Worm (Caenorhabditis elegans) whole organism, L1 larva: ENCODE results near the gene B0546.4.

ENCODE experiments used
- C04F5.9 ChIP-seq: sonication (generic microtip); optimal IDR thresholded peaks from 2 replicates; lab custom pipeline; 2016; ENCODE audit warnings: missing genetic modification characterization, missing compliant biosample characterization
- F16B12.6 ChIP-seq: fragments of 150-350 bp; optimal IDR thresholded peaks from 2 replicates; lab custom pipeline; 2014; ENCODE audit warnings: missing biosample characterization, missing genetic modification characterization
- Y116A8C.19 ChIP-seq: sonication (generic microtip); optimal IDR thresholded peaks from 2 replicates; lab custom pipeline; 2016; ENCODE audit warnings: missing compliant biosample characterization, missing genetic modification characterization, borderline replicate concordance
- alr-1 ChIP-seq: fragments of 200-800 bp; sonication (Bioruptor generic); optimal IDR thresholded peaks from 2 replicates; lab custom pipeline; 2018; ENCODE audit warnings: borderline replicate concordance, mild to moderate bottlenecking, missing genetic modification characterization, missing compliant biosample characterization
- aly-2 ChIP-seq: fragments of 150-350 bp; optimal IDR thresholded peaks from 2 replicates; lab custom pipeline; 2014; ENCODE audit warnings: missing biosample characterization, missing genetic modification characterization
- ama-1 ChIP-seq: fragments of 150-350 bp; optimal IDR thresholded peaks from 2 replicates; lab custom pipeline; 2014
- ceh-63 ChIP-seq: fragments of 200-800 bp; sonication (Bioruptor generic); optimal IDR thresholded peaks from 2 replicates; lab custom pipeline; 2018; ENCODE audit warnings: mild to moderate bottlenecking, missing genetic modification characterization, missing compliant biosample characterization
- ceh-8 ChIP-seq: fragments of 200-800 bp; sonication (Bioruptor generic); optimal IDR thresholded peaks from 2 replicates; lab custom pipeline; 2018; ENCODE audit warnings: mild to moderate bottlenecking, missing genetic modification characterization, moderate library complexity, missing compliant biosample characterization
- ceh-88 ChIP-seq: fragments of 200-800 bp; sonication (Bioruptor generic); IDR thresholded peaks from 2 replicates; pipeline ENCODE4 v1.3.6; 2022; ENCODE audit warnings: missing genetic modification characterization, missing compliant biosample characterization
- ces-1 ChIP-seq: fragments of 150-350 bp; optimal IDR thresholded peaks from 2 replicates; lab custom pipeline; 2014; ENCODE audit warnings: missing biosample characterization, missing genetic modification reagents, missing genetic modification characterization
- efl-1 ChIP-seq, 4 experiments: fragments of 150-350 bp; optimal IDR thresholded peaks in 3 of 4; peaks in 1 of 4; 1 replicate in 1 of 4; 2 replicates in 3 of 4; lab custom pipeline; 2014; ENCODE audit warnings: missing biosample characterization in 2 of 4, missing genetic modification characterization in 2 of 4, missing genetic modification reagents in 2 of 4
- egl-27 ChIP-seq, 2 experiments: fragments of 150-350 bp in 1 of 2; sonication (generic microtip); optimal IDR thresholded peaks; 3 replicates each; lab custom pipeline; 2017 to 2018; ENCODE audit warnings: missing biosample characterization in 2 of 2, missing genetic modification characterization in 2 of 2, missing genetic modification reagents in 2 of 2
- elt-2 ChIP-seq: sonication (generic microtip); optimal IDR thresholded peaks from 2 replicates; lab custom pipeline; 2016; ENCODE audit warnings: missing genetic modification characterization, mild to moderate bottlenecking, inconsistent platforms, missing compliant biosample characterization, missing genetic modification reagents
- elt-3 ChIP-seq, 6 experiments: fragments of 150-350 bp in 1 of 6; sonication (generic microtip); optimal IDR thresholded peaks; 2 replicates each; lab custom pipeline; 2017 to 2018; ENCODE audit warnings: missing biosample characterization in 6 of 6, missing genetic modification characterization in 6 of 6, inconsistent platforms in 1 of 6
- ets-5 ChIP-seq: fragments of 200-800 bp; sonication (Bioruptor generic); IDR thresholded peaks from 2 replicates; pipeline ENCODE4 v1.3.6; 2022; ENCODE audit warnings: missing genetic modification characterization, missing compliant biosample characterization
- fkh-10 ChIP-seq: sonication (generic microtip); optimal IDR thresholded peaks from 2 replicates; lab custom pipeline; 2017; ENCODE audit warnings: missing biosample characterization, missing genetic modification reagents, missing genetic modification characterization
- fkh-4 ChIP-seq: sonication (generic microtip); optimal IDR thresholded peaks from 2 replicates; lab custom pipeline; 2016; ENCODE audit warnings: missing compliant biosample characterization, missing genetic modification characterization, borderline replicate concordance
- fkh-8 ChIP-seq: sonication (generic microtip); optimal IDR thresholded peaks from 2 replicates; lab custom pipeline; 2016; ENCODE audit warnings: mild to moderate bottlenecking, missing genetic modification characterization, missing compliant biosample characterization
- grh-1 ChIP-seq: fragments of 200-800 bp; sonication (Bioruptor generic); IDR thresholded peaks from 2 replicates; pipeline ENCODE4 v1.3.6; 2022; ENCODE audit warnings: missing genetic modification reagents, missing genetic modification characterization, missing compliant biosample characterization
- hlh-4 ChIP-seq: sonication (generic microtip); optimal IDR thresholded peaks from 2 replicates; lab custom pipeline; 2016; ENCODE audit warnings: mild to moderate bottlenecking, missing genetic modification characterization, missing compliant biosample characterization
- irx-1 ChIP-seq: sonication (generic microtip); optimal IDR thresholded peaks from 2 replicates; lab custom pipeline; 2016; ENCODE audit warnings: missing genetic modification characterization, missing compliant biosample characterization
- jun-1 ChIP-seq: fragments of 150-350 bp; optimal IDR thresholded peaks from 2 replicates; lab custom pipeline; 2014; ENCODE audit warnings: missing biosample characterization, missing genetic modification reagents, missing genetic modification characterization
- lin-14 ChIP-seq: fragments of 200-800 bp; sonication (Bioruptor generic); optimal IDR thresholded peaks from 2 replicates; lab custom pipeline; 2018; ENCODE audit warnings: mild to moderate bottlenecking, missing genetic modification characterization, moderate library complexity, missing compliant biosample characterization
- lin-15B ChIP-seq: fragments of 150-350 bp; sonication (generic microtip); optimal IDR thresholded peaks from 3 replicates; lab custom pipeline; 2014; ENCODE audit warnings: missing biosample characterization, missing genetic modification characterization
- lir-3 ChIP-seq: sonication (generic microtip); optimal IDR thresholded peaks from 2 replicates; lab custom pipeline; 2016; ENCODE audit warnings: mild to moderate bottlenecking, missing genetic modification characterization, moderate library complexity, missing compliant biosample characterization; ENCODE audit not compliant: poor library complexity
- lsy-2 ChIP-seq, 2 experiments: fragments of 150-350 bp; optimal IDR thresholded peaks; 2 replicates each; lab custom pipeline; 2014; ENCODE audit warnings: missing biosample characterization in 2 of 2, missing genetic modification characterization in 2 of 2
- mdl-1 ChIP-seq, 2 experiments: fragments of 150-350 bp; optimal IDR thresholded peaks; 2 replicates each; lab custom pipeline; 2014 to 2017; ENCODE audit warnings: missing biosample characterization in 2 of 2, missing genetic modification characterization in 2 of 2, inconsistent platforms in 1 of 2
- mep-1 ChIP-seq: fragments of 150-350 bp; optimal IDR thresholded peaks from 2 replicates; lab custom pipeline; 2014; ENCODE audit warnings: missing biosample characterization, missing genetic modification characterization
- nhr-11 ChIP-seq: fragments of 150-350 bp; optimal IDR thresholded peaks from 2 replicates; lab custom pipeline; 2014; ENCODE audit warnings: missing biosample characterization, missing genetic modification characterization
- nhr-20 ChIP-seq: sonication (generic microtip); optimal IDR thresholded peaks from 2 replicates; lab custom pipeline; 2016; ENCODE audit warnings: mild to moderate bottlenecking, missing genetic modification characterization, missing compliant biosample characterization
- nhr-28 ChIP-seq: fragments of 150-350 bp; optimal IDR thresholded peaks from 2 replicates; lab custom pipeline; 2014; ENCODE audit warnings: missing biosample characterization, missing genetic modification characterization
- nhr-71 ChIP-seq: sonication (generic microtip); optimal IDR thresholded peaks from 2 replicates; lab custom pipeline; 2016; ENCODE audit warnings: mild to moderate bottlenecking, missing genetic modification characterization, moderate library complexity, missing compliant biosample characterization
- nhr-84 ChIP-seq: sonication (generic microtip); optimal IDR thresholded peaks from 2 replicates; lab custom pipeline; 2017; ENCODE audit warnings: missing biosample characterization, missing genetic modification characterization
- nhr-90 ChIP-seq: sonication (generic microtip); optimal IDR thresholded peaks from 2 replicates; lab custom pipeline; 2016; ENCODE audit warnings: mild to moderate bottlenecking, missing genetic modification characterization, missing compliant biosample characterization; ENCODE audit not compliant: poor library complexity
- pag-3 ChIP-seq: sonication (generic microtip); optimal IDR thresholded peaks from 2 replicates; lab custom pipeline; 2017; ENCODE audit warnings: missing genetic modification characterization, mild to moderate bottlenecking, missing compliant biosample characterization, antibody characterized with exemption, borderline replicate concordance; ENCODE audit not compliant: insufficient read depth
- pax-3 ChIP-seq: fragments of 200-800 bp; sonication (Bioruptor generic); optimal IDR thresholded peaks from 2 replicates; lab custom pipeline; 2018; ENCODE audit warnings: mild to moderate bottlenecking, missing genetic modification characterization, moderate library complexity, missing compliant biosample characterization
- pqm-1 ChIP-seq: sonication (generic microtip); optimal IDR thresholded peaks from 3 replicates; lab custom pipeline; 2017; ENCODE audit warnings: missing biosample characterization, missing genetic modification characterization
- skn-1 ChIP-seq: fragments of 150-350 bp; optimal IDR thresholded peaks from 2 replicates; lab custom pipeline; 2014; ENCODE audit warnings: missing biosample characterization, missing genetic modification characterization
- snpc-4 ChIP-seq: fragments of 150-350 bp; optimal IDR thresholded peaks from 2 replicates; lab custom pipeline; 2014; ENCODE audit warnings: missing biosample characterization, missing genetic modification characterization
- snu-23 ChIP-seq: sonication (generic microtip); optimal IDR thresholded peaks from 2 replicates; lab custom pipeline; 2016; ENCODE audit warnings: missing genetic modification characterization, missing compliant biosample characterization
- sox-4 ChIP-seq: sonication (generic microtip); optimal IDR thresholded peaks from 2 replicates; lab custom pipeline; 2016; ENCODE audit warnings: missing genetic modification characterization, missing compliant biosample characterization
- swsn-7 ChIP-seq: sonication (generic microtip); optimal IDR thresholded peaks from 2 replicates; lab custom pipeline; 2016; ENCODE audit warnings: missing genetic modification characterization, missing compliant biosample characterization
- tbx-2 ChIP-seq: sonication (generic microtip); optimal IDR thresholded peaks from 2 replicates; lab custom pipeline; 2016; ENCODE audit warnings: missing genetic modification characterization, missing compliant biosample characterization
- tlp-1 ChIP-seq: fragments of 150-350 bp; optimal IDR thresholded peaks from 2 replicates; lab custom pipeline; 2014; ENCODE audit warnings: missing biosample characterization, missing genetic modification characterization
- unc-86 ChIP-seq: sonication (generic microtip); optimal IDR thresholded peaks from 2 replicates; lab custom pipeline; 2016; ENCODE audit warnings: missing genetic modification characterization, missing compliant biosample characterization
- unc-98 ChIP-seq: fragments of 200-800 bp; sonication (Bioruptor generic); IDR thresholded peaks from 2 replicates; pipeline ENCODE4 v1.3.6; 2022; ENCODE audit warnings: missing genetic modification characterization, missing compliant biosample characterization
- vab-15 ChIP-seq: sonication (generic microtip); optimal IDR thresholded peaks from 2 replicates; lab custom pipeline; 2017; ENCODE audit warnings: missing genotype, mild to moderate bottlenecking, missing genetic modification characterization, missing compliant biosample characterization
- xbp-1 ChIP-seq: sonication (generic microtip); optimal IDR thresholded peaks from 2 replicates; lab custom pipeline; 2016; ENCODE audit warnings: missing genetic modification characterization, missing compliant biosample characterization
- zag-1 ChIP-seq: fragments of 150-350 bp; optimal IDR thresholded peaks from 2 replicates; lab custom pipeline; 2014; ENCODE audit warnings: missing biosample characterization, missing genetic modification characterization
- ztf-4 ChIP-seq: fragments of 150-350 bp; optimal IDR thresholded peaks from 2 replicates; lab custom pipeline; 2014; ENCODE audit warnings: missing biosample characterization, missing genetic modification characterization

The B0546.4 gene

DNA sequence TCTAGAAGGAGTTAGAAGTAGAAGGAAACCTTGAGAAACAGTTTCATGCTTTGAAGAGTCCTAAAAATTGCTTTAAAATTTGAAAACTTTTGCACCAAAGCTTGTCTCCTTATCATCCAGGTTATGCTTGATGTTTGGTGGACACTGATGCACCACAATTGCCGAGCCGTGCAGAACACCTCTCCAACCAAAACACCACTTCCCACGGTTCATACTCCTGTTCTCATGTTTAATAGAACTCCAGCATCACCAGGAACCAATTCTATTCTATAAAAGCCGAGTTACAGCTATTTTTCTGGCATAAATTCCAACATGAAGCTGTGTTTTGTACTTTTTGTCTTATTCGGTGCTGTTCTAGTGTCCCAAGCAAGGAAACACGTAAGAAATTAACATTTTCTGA lies 42.8 kb downstream of the B0546.4 start, which contains the start of gene F42A6.2:
TSS of gene F42A6.2 (plus strand) at position 301 of the 400 bp plus-strand sequence.
- no peak for TF ChIP-seq mep-1
- no peak for TF ChIP-seq pqm-1 (tag; lab: Kevin White, UChicago)
- TF ChIP-seq nhr-28: no peak
- no peak for TF ChIP-seq elt-3 (tag; optimal IDR thresholded peaks at IDR 0.05; lab: Kevin White, UChicago)
- TF ChIP-seq jun-1 (tag; lab: Kevin White, UChicago): no peak

DNA sequence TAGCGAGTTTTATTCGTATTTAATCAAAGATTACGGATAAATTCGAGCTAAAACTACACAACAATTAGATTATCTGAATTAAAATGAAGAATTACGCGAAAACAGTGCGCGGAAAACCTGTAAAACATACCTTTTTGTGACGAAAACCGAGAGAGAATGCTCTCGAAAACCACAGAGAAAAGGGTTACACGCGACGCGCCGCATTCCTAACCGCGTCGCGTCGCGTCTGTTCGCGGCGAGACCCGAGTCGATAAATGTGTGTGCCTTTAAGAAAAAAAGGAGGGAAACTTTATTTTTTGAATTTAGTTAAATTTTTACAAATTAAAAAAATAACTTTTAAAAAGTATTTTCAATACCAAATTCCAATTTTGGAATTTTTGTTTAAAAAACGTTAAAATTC lies 45.3 kb downstream of the B0546.4 start, which contains the start of gene hrpa-1:
TSS of gene hrpa-1 (minus strand) at position 192 of the 400 bp plus-strand sequence.
- TF ChIP-seq ceh-8 (GFP tag; lab: Kevin White, UChicago): peak; percentile 20
- TF ChIP-seq mdl-1 (tag; optimal IDR thresholded peaks at IDR 0.05; lab: Kevin White, UChicago): peak in 1 of 2 experiments; percentile 75
- peak; percentile 85 for TF ChIP-seq nhr-20 (tag; lab: Kevin White, UChicago)
- TF ChIP-seq snu-23 (GFP tag; lab: Kevin White, UChicago): peak; percentile 89
- peak; percentile 94 to 97 for TF ChIP-seq lsy-2 (tag; optimal IDR thresholded peaks at IDR 0.05; lab: Kevin White, UChicago)
- no peak for TF ChIP-seq hlh-4 (tag; lab: Kevin White, UChicago)
- TF ChIP-seq lir-3: no peak
- TF ChIP-seq jun-1 (tag; lab: Kevin White, UChicago): peak; percentile 75
- no peak for TF ChIP-seq vab-15 (tag; lab: Kevin White, UChicago)
- TF ChIP-seq fkh-10 (GFP tag; lab: Kevin White, UChicago): peak; percentile 48
- peak; percentile 23 for TF ChIP-seq nhr-11
- TF ChIP-seq aly-2 (tag; lab: Kevin White, UChicago): no peak
- TF ChIP-seq tlp-1 (tag; lab: Kevin White, UChicago): no peak
- peak; percentile 87 for TF ChIP-seq fkh-8 (tag; lab: Kevin White, UChicago)
- TF ChIP-seq nhr-90 (tag; lab: Kevin White, UChicago): peak; percentile 80
- peak; percentile 72 for TF ChIP-seq irx-1
- peak; percentile 87 for TF ChIP-seq lin-14 (GFP tag; lab: Kevin White, UChicago)
- no peak for TF ChIP-seq ces-1 (GFP tag; lab: Kevin White, UChicago)
- peak; percentile 88 for TF ChIP-seq xbp-1 (tag; lab: Kevin White, UChicago)
- peak; percentile 85 for TF ChIP-seq unc-86 (tag; lab: Kevin White, UChicago)
- peak; percentile 8 for TF ChIP-seq elt-2 (tag; lab: Kevin White, UChicago)
- TF ChIP-seq pag-3 (tag; lab: Kevin White, UChicago): no peak
- TF ChIP-seq nhr-71: peak; percentile 93
- peak; percentile 59 for TF ChIP-seq F16B12.6 (tag; lab: Kevin White, UChicago)
- TF ChIP-seq mep-1: peak; percentile 94
- TF ChIP-seq C04F5.9 (tag; lab: Kevin White, UChicago): peak; percentile 52
- no peak for TF ChIP-seq alr-1 (tag; lab: Kevin White, UChicago)
- peak; percentile 54; the same call in 1 of the 2 replicates for TF ChIP-seq ceh-88
- TF ChIP-seq tbx-2 (tag; lab: Kevin White, UChicago): peak; percentile 88
- peak; percentile 68 for TF ChIP-seq snpc-4
- peak; percentile 94 for TF ChIP-seq skn-1 (tag; lab: Kevin White, UChicago)
- TF ChIP-seq Y116A8C.19 (tag; lab: Kevin White, UChicago): no peak
- peak; percentile 88 for TF ChIP-seq swsn-7
- TF ChIP-seq ama-1 (lab: Kevin White, UChicago): no peak
- peak; percentile 59 for TF ChIP-seq sox-4
- TF ChIP-seq egl-27 (tag; optimal IDR thresholded peaks at IDR 0.05; lab: Kevin White, UChicago): no peak
- TF ChIP-seq unc-98 (GFP tag; lab: Robert Waterston, UW): no peak
- peak; percentile 82 for TF ChIP-seq lin-15B (tag; lab: Kevin White, UChicago)
- TF ChIP-seq efl-1 (optimal IDR thresholded peaks at IDR 0.05; lab: Kevin White, UChicago): peak; percentile 97 to 99
- peak; percentile 96 to 99 for TF ChIP-seq efl-1 (GFP tag; optimal IDR thresholded peaks at IDR 0.05 in 1 of 2; lab: Kevin White, UChicago)
- no peak for TF ChIP-seq ceh-63 (GFP tag; lab: Kevin White, UChicago)
- peak; percentile 36 for TF ChIP-seq fkh-4
- no peak for TF ChIP-seq ets-5
- TF ChIP-seq zag-1 (tag; lab: Kevin White, UChicago): peak; percentile 31
- TF ChIP-seq ztf-4 (tag; lab: Kevin White, UChicago): peak; percentile 26
- no peak for TF ChIP-seq nhr-84 (tag; lab: Kevin White, UChicago)
- TF ChIP-seq grh-1 (GFP tag; lab: Robert Waterston, UW): peak; percentile 78
- TF ChIP-seq pax-3 (tag; lab: Kevin White, UChicago): peak; percentile 33
- no peak for TF ChIP-seq pqm-1 (tag; lab: Kevin White, UChicago)
